Fruit fly (Drosophila melanogaster) whole organism, pupa: ENCODE measurements around the gene Tnpo-SR.

ENCODE experiments used
- CG10348 ChIP-seq: fragments of 200-800 bp; sonication (Bioruptor generic); IDR thresholded peaks from 2 replicates; pipeline ENCODE4 v1.3.6; 2022; ENCODE audit warnings: missing biosample characterization, missing genetic modification characterization
- EcR ChIP-seq: fragments of 200-800 bp; sonication (Bioruptor generic); optimal IDR thresholded peaks from 3 replicates; lab custom pipeline; 2019; ENCODE audit warnings: missing biosample characterization, missing genetic modification characterization, mild to moderate bottlenecking, moderate library complexity, missing genetic modification reagents
- fd96Ca ChIP-seq: fragments of 200-800 bp; sonication (Bioruptor generic); IDR thresholded peaks from 3 replicates; pipeline ENCODE4 v1.3.6; 2022; ENCODE audit warnings: missing biosample characterization, missing genetic modification characterization

dm6 chr2L:2721317-2721716 is 38.4 kb upstream of the Tnpo-SR start:
- no peak for TF ChIP-seq fd96Ca (GFP tag; lab: Robert Waterston, UW)
- TF ChIP-seq CG10348 = no peak
- no peak for TF ChIP-seq EcR (GFP tag; lab: Kevin White, UChicago)
